Worm (Caenorhabditis elegans) whole organism, young adult: ENCODE data around the gene C33E10.8.

Experiments
- B0019.2 ChIP-seq: fragments of 200-800 bp; sonication (Bioruptor generic); conservative IDR thresholded peaks from 2 replicates; pipeline ENCODE4 v1.3.6; 2022; ENCODE audit warnings: missing genetic modification reagents, missing genetic modification characterization, missing compliant biosample characterization
- B0336.3 ChIP-seq: fragments of 200-800 bp; sonication (Bioruptor generic); IDR thresholded peaks from 2 replicates; pipeline ENCODE4 v1.3.6; 2022; ENCODE audit warnings: missing genetic modification characterization, missing compliant biosample characterization
- C17E4.6 ChIP-seq: fragments of 200-800 bp; sonication (Bioruptor generic); IDR thresholded peaks from 2 replicates; pipeline ENCODE4 v1.3.6; 2022; ENCODE audit warnings: missing genetic modification reagents, missing genetic modification characterization, missing compliant biosample characterization
- D2030.7 ChIP-seq: fragments of 200-800 bp; sonication (Bioruptor generic); IDR thresholded peaks from 2 replicates; pipeline ENCODE4 v1.3.6; 2022; ENCODE audit warnings: missing genetic modification reagents, missing genetic modification characterization, missing compliant biosample characterization
- F23B12.7 ChIP-seq: sonication (generic microtip); optimal IDR thresholded peaks from 2 replicates; lab custom pipeline; 2017; ENCODE audit warnings: missing genetic modification characterization, mild to moderate bottlenecking, missing compliant biosample characterization, antibody characterized with exemption, moderate library complexity; ENCODE audit not compliant: insufficient read depth
- F39B2.1 ChIP-seq: fragments of 200-800 bp; sonication (Bioruptor generic); IDR thresholded peaks from 2 replicates; pipeline ENCODE4 v1.3.6; 2022; ENCODE audit warnings: missing genetic modification reagents, missing genetic modification characterization, missing compliant biosample characterization
- F49E8.2 ChIP-seq: sonication (generic microtip); optimal IDR thresholded peaks from 3 replicates; lab custom pipeline; 2017; ENCODE audit warnings: missing genetic modification characterization, mild to moderate bottlenecking, missing compliant biosample characterization, antibody characterized with exemption, moderate library complexity; ENCODE audit not compliant: insufficient read depth
- F52B5.7 ChIP-seq: sonication (generic microtip); optimal IDR thresholded peaks from 2 replicates; lab custom pipeline; 2016; ENCODE audit warnings: mild to moderate bottlenecking, missing genetic modification characterization, missing compliant biosample characterization
- F57C9.4 ChIP-seq: sonication (generic microtip); optimal IDR thresholded peaks from 2 replicates; lab custom pipeline; 2017; ENCODE audit warnings: mild to moderate bottlenecking, missing genetic modification characterization, missing compliant biosample characterization
- K12H6.12 ChIP-seq: fragments of 200-800 bp; sonication (Bioruptor generic); optimal IDR thresholded peaks from 2 replicates; lab custom pipeline; 2018; ENCODE audit warnings: mild to moderate bottlenecking, missing genetic modification characterization, missing compliant biosample characterization
- Y79H2A.3 ChIP-seq: fragments of 200-800 bp; sonication (Bioruptor generic); conservative IDR thresholded peaks from 2 replicates; pipeline ENCODE4 v1.3.6; 2022; ENCODE audit warnings: missing genetic modification reagents, missing genetic modification characterization, missing compliant biosample characterization
- ZK185.1 ChIP-seq: sonication (generic microtip); optimal IDR thresholded peaks from 2 replicates; lab custom pipeline; 2016; ENCODE audit warnings: mild to moderate bottlenecking, missing genetic modification characterization, missing compliant biosample characterization; ENCODE audit not compliant: poor library complexity, severe bottlenecking
- atf-7 ChIP-seq: sonication (generic microtip); optimal IDR thresholded peaks from 2 replicates; lab custom pipeline; 2017; ENCODE audit warnings: mild to moderate bottlenecking, missing genetic modification characterization, missing compliant biosample characterization
- ccch-3 ChIP-seq: fragments of 200-800 bp; sonication (Bioruptor generic); optimal IDR thresholded peaks from 2 replicates; lab custom pipeline; 2018; ENCODE audit warnings: mild to moderate bottlenecking, missing genetic modification characterization, missing compliant biosample characterization
- cebp-2 ChIP-seq: fragments of 200-800 bp; sonication (Bioruptor generic); IDR thresholded peaks from 2 replicates; pipeline ENCODE4 v1.3.6; 2022; ENCODE audit warnings: missing genetic modification characterization, missing compliant biosample characterization
- ceh-27 ChIP-seq: fragments of 200-800 bp; sonication (Bioruptor generic); optimal IDR thresholded peaks from 2 replicates; lab custom pipeline; 2018; ENCODE audit warnings: mild to moderate bottlenecking, missing genetic modification characterization, moderate library complexity, missing compliant biosample characterization
- ceh-40 ChIP-seq: fragments of 200-800 bp; sonication (Bioruptor generic); IDR thresholded peaks from 2 replicates; pipeline ENCODE4 v1.3.6; 2022; ENCODE audit warnings: missing genetic modification characterization, missing compliant biosample characterization
- chd-7 ChIP-seq: sonication (generic microtip); optimal IDR thresholded peaks from 2 replicates; lab custom pipeline; 2016; ENCODE audit warnings: mild to moderate bottlenecking, missing genetic modification characterization, moderate library complexity, missing compliant biosample characterization
- die-1 ChIP-seq: sonication (generic microtip); optimal IDR thresholded peaks from 2 replicates; lab custom pipeline; 2016; ENCODE audit warnings: missing genotype, mild to moderate bottlenecking, missing genetic modification characterization, missing compliant biosample characterization
- egrh-3 ChIP-seq: fragments of 200-800 bp; sonication (Bioruptor generic); IDR thresholded peaks from 2 replicates; pipeline ENCODE4 v1.3.6; 2022; ENCODE audit warnings: missing genetic modification reagents, missing genetic modification characterization, missing compliant biosample characterization
- ekl-4 ChIP-seq: fragments of 200-800 bp; sonication (Bioruptor generic); IDR thresholded peaks from 2 replicates; pipeline ENCODE4 v1.3.6; 2022; ENCODE audit warnings: missing genetic modification reagents, missing genetic modification characterization, missing compliant biosample characterization
- him-1 ChIP-seq: sonication (generic microtip); optimal IDR thresholded peaks from 2 replicates; lab custom pipeline; 2016; ENCODE audit warnings: missing genotype, missing genetic modification reagents, missing genetic modification characterization, missing compliant biosample characterization
- let-607 ChIP-seq, 2 experiments: fragments of 200-800 bp in 1 of 2; sonication (Bioruptor generic) in 1 of 2; sonication (generic microtip) in 1 of 2; optimal IDR thresholded peaks; 2 replicates each; lab custom pipeline; 2016 to 2018; ENCODE audit warnings: mild to moderate bottlenecking in 2 of 2, missing compliant biosample characterization in 2 of 2, missing genetic modification characterization in 2 of 2, moderate library complexity in 2 of 2, missing genotype in 1 of 2
- madf-10 ChIP-seq: sonication (generic microtip); optimal IDR thresholded peaks from 2 replicates; lab custom pipeline; 2016; ENCODE audit warnings: mild to moderate bottlenecking, missing genetic modification characterization, missing compliant biosample characterization
- nfyb-1 ChIP-seq: fragments of 200-800 bp; sonication (Bioruptor generic); IDR thresholded peaks from 2 replicates; pipeline ENCODE4 v1.3.6; 2022; ENCODE audit warnings: missing genetic modification reagents, missing genetic modification characterization, missing compliant biosample characterization
- nhr-120 ChIP-seq: fragments of 200-800 bp; sonication (Bioruptor generic); IDR thresholded peaks from 2 replicates; pipeline ENCODE4 v1.3.6; 2022; ENCODE audit warnings: missing genetic modification characterization, missing compliant biosample characterization
- nhr-27 ChIP-seq: fragments of 200-800 bp; sonication (Bioruptor generic); optimal IDR thresholded peaks from 2 replicates; lab custom pipeline; 2018; ENCODE audit warnings: mild to moderate bottlenecking, missing genetic modification characterization, moderate library complexity, missing compliant biosample characterization
- nhr-80 ChIP-seq: sonication (generic microtip); optimal IDR thresholded peaks from 2 replicates; lab custom pipeline; 2016; ENCODE audit warnings: missing genetic modification characterization, missing compliant biosample characterization
- nhr-90 ChIP-seq: sonication (generic microtip); optimal IDR thresholded peaks from 2 replicates; lab custom pipeline; 2016; ENCODE audit warnings: missing genotype, mild to moderate bottlenecking, missing genetic modification characterization, missing compliant biosample characterization
- rpc-1 ChIP-seq, 2 experiments: fragments of 150-350 bp in 1 of 2; sonication (generic microtip) in 1 of 2; optimal IDR thresholded peaks; 2 replicates each; lab custom pipeline; 2014 to 2018; ENCODE audit warnings: missing biosample characterization in 1 of 2, missing genetic modification characterization in 1 of 2, missing genetic modification reagents in 1 of 2, missing genotype in 1 of 2
- snpc-1.1 ChIP-seq: sonication (generic microtip); optimal IDR thresholded peaks from 2 replicates; lab custom pipeline; 2017; ENCODE audit warnings: missing genetic modification characterization, mild to moderate bottlenecking, missing compliant biosample characterization, antibody characterized with exemption, moderate library complexity, missing genotype, missing genetic modification reagents; ENCODE audit not compliant: insufficient read depth
- snpc-3.4 ChIP-seq: sonication (generic microtip); optimal IDR thresholded peaks from 2 replicates; lab custom pipeline; 2017; ENCODE audit warnings: missing genetic modification characterization, mild to moderate bottlenecking, missing compliant biosample characterization, antibody characterized with exemption, moderate library complexity, missing genotype, missing genetic modification reagents
- tbp1 ChIP-seq: fragments of 200-800 bp; sonication (Bioruptor generic); optimal IDR thresholded peaks from 2 replicates; lab custom pipeline; 2018; ENCODE audit warnings: mild to moderate bottlenecking, missing genetic modification characterization, missing compliant biosample characterization
- zfh-2 ChIP-seq: fragments of 200-800 bp; sonication (Bioruptor generic); conservative IDR thresholded peaks from 2 replicates; pipeline ENCODE4 v1.3.6; 2022; ENCODE audit warnings: missing genetic modification reagents, missing genetic modification characterization, missing compliant biosample characterization
- ztf-25 ChIP-seq: fragments of 200-800 bp; sonication (Bioruptor generic); IDR thresholded peaks from 2 replicates; pipeline ENCODE4 v1.3.6; 2022; ENCODE audit warnings: missing genetic modification reagents, missing genetic modification characterization, missing compliant biosample characterization
- ztf-26 ChIP-seq: sonication (generic microtip); optimal IDR thresholded peaks from 2 replicates; lab custom pipeline; 2017; ENCODE audit warnings: missing genetic modification characterization, missing compliant biosample characterization

C33E10.8 gene

DNA sequence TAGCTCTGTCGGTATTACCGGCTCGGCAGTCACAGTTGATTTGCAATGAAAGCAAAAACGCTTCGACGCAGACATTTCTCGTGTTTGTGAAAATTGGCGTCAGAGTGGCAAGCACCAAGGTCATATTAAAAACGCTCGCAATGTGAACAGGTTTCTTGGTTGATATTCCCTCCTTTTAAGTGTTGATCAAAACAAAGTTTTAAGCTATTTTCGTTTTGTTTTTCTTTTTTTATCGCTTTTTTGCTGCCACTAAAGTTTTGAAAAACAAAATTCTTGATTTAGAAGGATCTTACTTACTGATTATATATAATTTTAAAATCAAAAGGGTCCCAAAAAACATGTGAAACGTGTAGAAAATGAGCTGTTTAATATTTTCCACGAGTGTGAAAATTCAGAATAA, at the start of gene C33E10.8:
Gene C33E10.8, minus strand, starts transcription at position 101 of the 400 bp plus-strand sequence.
- TF ChIP-seq nfyb-1 (GFP tag; lab: Robert Waterston, UW) = no peak
- TF ChIP-seq ekl-4 (GFP tag; lab: Robert Waterston, UW) = no peak
- TF ChIP-seq zfh-2 (GFP tag; lab: Robert Waterston, UW) = no peak
- no peak for TF ChIP-seq ccch-3 (GFP tag; lab: Kevin White, UChicago)
- no peak for TF ChIP-seq madf-10 (tag; lab: Kevin White, UChicago)
- TF ChIP-seq nhr-90 (tag; lab: Kevin White, UChicago) = no peak
- no peak for TF ChIP-seq F52B5.7 (tag; lab: Kevin White, UChicago)
- no peak for TF ChIP-seq F39B2.1 (GFP tag; lab: Robert Waterston, UW)
- no peak for TF ChIP-seq D2030.7
- no peak for TF ChIP-seq chd-7 (tag; lab: Kevin White, UChicago)
- no peak for TF ChIP-seq ztf-25 (GFP tag; lab: Robert Waterston, UW)
- no peak for TF ChIP-seq F49E8.2 (tag; lab: Kevin White, UChicago)
- TF ChIP-seq egrh-3 (GFP tag; lab: Robert Waterston, UW) = no peak
- no peak for TF ChIP-seq nhr-80 (tag; lab: Kevin White, UChicago)
- TF ChIP-seq, all 124 proteins: peak for 0

DNA sequence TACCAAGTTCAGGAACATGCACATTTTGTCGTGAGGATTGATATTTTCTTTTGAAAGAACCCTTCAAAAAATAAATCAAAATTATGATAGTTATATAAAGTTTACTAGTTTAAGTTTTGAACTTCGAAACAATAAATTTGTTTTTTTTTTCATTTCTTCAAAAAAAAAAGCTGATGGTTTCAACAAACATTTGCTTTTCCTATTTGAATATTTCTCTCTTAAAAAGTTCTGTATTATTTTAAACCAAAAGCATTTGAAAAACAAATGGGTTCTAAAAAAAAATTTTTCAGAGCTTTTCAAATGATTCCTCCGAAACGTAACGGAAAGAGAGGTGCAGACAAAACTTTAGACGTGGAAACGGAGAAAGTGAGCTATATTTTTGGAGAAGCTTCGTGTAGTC, 45.9 kb upstream of the C33E10.8 start, which contains the start of gene C53C11.1:
Gene C53C11.1, plus strand, starts transcription at position 301 of the 400 bp plus-strand sequence.
- TF ChIP-seq him-1 (no peak), cebp-2 (GFP tag; lab: Robert Waterston, UW) (no peak), atf-7 (no peak), Y79H2A.3 (no peak), ceh-27 (GFP tag; lab: Kevin White, UChicago) (no peak), ZK185.1 (tag; lab: Kevin White, UChicago) (no peak), nhr-27 (no peak), C17E4.6 (GFP tag; lab: Robert Waterston, UW) (no peak), B0336.3 (GFP tag; lab: Robert Waterston, UW) (no peak)

DNA sequence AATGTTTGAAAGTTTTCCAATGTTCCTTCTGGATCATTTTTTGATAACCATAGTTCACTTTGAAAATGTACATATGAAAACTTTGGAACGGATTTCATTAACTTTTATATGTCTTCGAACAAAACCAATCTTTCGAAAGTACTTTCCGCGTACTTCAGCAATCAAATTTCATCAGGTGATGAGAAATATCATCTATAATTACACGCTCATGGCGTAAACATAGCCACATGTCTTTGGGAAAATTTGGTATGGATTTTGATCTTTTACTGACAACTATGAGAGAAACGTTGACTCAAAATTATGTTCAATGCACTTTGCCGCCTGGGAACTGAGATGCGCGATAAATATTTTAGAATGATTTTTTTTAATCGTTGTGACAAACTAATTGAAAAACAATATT, 44.3 kb upstream of the C33E10.8 start:
- TF ChIP-seq F57C9.4 (tag; lab: Kevin White, UChicago) = no peak
- no peak for TF ChIP-seq ztf-26

DNA sequence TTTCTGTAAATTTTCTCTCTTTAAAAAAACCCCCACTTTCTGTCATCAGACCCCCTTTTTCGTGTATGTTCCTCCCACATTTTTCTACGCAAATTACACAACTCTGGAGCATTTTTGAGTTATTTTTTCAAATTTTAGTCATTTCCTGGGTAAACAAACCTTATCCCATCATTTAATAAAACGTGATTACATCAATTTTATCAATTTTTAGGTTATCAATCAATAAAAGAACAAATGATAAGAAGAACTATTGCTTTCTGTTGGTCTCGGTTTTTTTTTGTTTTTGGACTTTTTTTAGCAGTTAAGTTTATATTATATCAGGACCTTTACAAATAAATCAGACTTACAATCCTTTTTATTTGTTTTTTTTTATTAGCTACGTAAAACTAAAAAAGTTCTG, 41.7 kb upstream of the C33E10.8 start, which contains the start of gene C53C11.2:
Gene C53C11.2, plus strand, starts transcription at position 284 of the 400 bp plus-strand sequence.
- TF ChIP-seq B0019.2 (no peak), die-1 (no peak), snpc-3.4 (no peak), nhr-80 (tag; lab: Kevin White, UChicago) (peak; percentile 9)
- TF ChIP-seq, all 124 proteins: peak for 1

DNA sequence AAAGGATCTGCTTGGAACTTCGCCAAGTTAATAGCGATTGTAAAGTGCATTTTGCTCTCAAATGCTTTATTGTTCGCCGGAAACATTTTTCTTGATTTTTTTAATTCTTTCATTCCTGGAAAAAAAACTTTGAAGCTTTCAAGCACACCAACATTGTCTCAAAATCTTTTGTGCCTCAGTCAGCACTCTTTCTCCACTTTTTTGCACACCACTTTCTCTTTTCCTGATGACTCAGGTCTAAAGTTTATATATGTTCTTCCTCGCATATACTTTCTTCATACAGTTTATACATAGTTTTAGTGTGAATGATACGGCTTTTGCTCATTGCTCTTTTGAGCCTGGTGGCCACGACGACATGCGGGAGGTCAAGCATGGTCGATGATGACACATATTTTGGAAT, 39.1 kb upstream of the C33E10.8 start, which contains the start of gene C53C11.5:
Gene C53C11.5, plus strand, starts transcription at position 301 of the 400 bp plus-strand sequence.
- TF ChIP-seq K12H6.12 (tag; lab: Kevin White, UChicago) (no peak), ekl-4 (GFP tag; lab: Robert Waterston, UW) (no peak), nhr-120 (GFP tag; lab: Robert Waterston, UW) (no peak), ceh-40 (GFP tag; lab: Robert Waterston, UW) (no peak), rpc-1 (optimal IDR thresholded peaks at IDR 0.05; lab: Kevin White, UChicago) (no peak), rpc-1 (tag; optimal IDR thresholded peaks at IDR 0.05; lab: Kevin White, UChicago) (no peak), F23B12.7 (tag; lab: Kevin White, UChicago) (no peak), nfyb-1 (GFP tag; lab: Robert Waterston, UW) (no peak), tbp1 (GFP tag; lab: Kevin White, UChicago) (no peak), snpc-1.1 (tag; lab: Kevin White, UChicago) (no peak), zfh-2 (GFP tag; lab: Robert Waterston, UW) (no peak), let-607 (tag; optimal IDR thresholded peaks at IDR 0.05; lab: Kevin White, UChicago) (no peak)
